Fruit fly (Drosophila melanogaster) whole organism: Measurements from ENCODE around the gene CG13359.

Experiments used
- CG8478 ChIP-seq: fragments of >200 bp; optimal IDR thresholded peaks from 2 replicates; lab custom pipeline; 2018; ENCODE audit warnings: inconsistent platforms
- Dll ChIP-seq: fragments of >200 bp; optimal IDR thresholded peaks from 2 replicates; lab custom pipeline; 2017
- pan ChIP-seq: fragments of >200 bp; optimal IDR thresholded peaks from 2 replicates; lab custom pipeline; 2017
- psq ChIP-seq: fragments of >200 bp; optimal IDR thresholded peaks from 2 replicates; lab custom pipeline; 2017
- usp ChIP-seq: fragments of >200 bp; optimal IDR thresholded peaks from 2 replicates; lab custom pipeline; 2017; ENCODE audit warnings: missing biosample characterization, missing genetic modification characterization, mixed read lengths

- TF ChIP-seq psq (lab: Kevin White, UChicago), result no peak
- TF ChIP-seq CG8478 (lab: Kevin White, UChicago), result no peak
- no peak for TF ChIP-seq Dll (lab: Kevin White, UChicago)
- no peak for TF ChIP-seq pan (lab: Kevin White, UChicago)
- no peak for TF ChIP-seq usp (GFP tag; lab: Kevin White, UChicago)
These were observed 10.3 kb downstream of the CG13359 start, which contains the start of gene CG16989 for dm6 chrX:792923-793322.
